Worm (Caenorhabditis elegans) whole organism, late embryonic: ENCODE data around the gene swt-1.
A peak's percentile ranks its signal among the peaks of the same experiment; 100 is the strongest.

ENCODE experiments used
- C08G9.2 ChIP-seq: sonication (generic microtip); optimal IDR thresholded peaks from 2 replicates; lab custom pipeline; 2016; ENCODE audit warnings: mild to moderate bottlenecking, missing genetic modification characterization, moderate library complexity, missing compliant biosample characterization
- C38D4.7 ChIP-seq: fragments of 200-800 bp; sonication (Bioruptor generic); optimal IDR thresholded peaks from 2 replicates; lab custom pipeline; 2018; ENCODE audit warnings: mild to moderate bottlenecking, missing genetic modification characterization, moderate library complexity, missing compliant biosample characterization
- F13H6.1 ChIP-seq: sonication (generic microtip); optimal IDR thresholded peaks from 2 replicates; lab custom pipeline; 2016; ENCODE audit warnings: missing genetic modification characterization, missing compliant biosample characterization
- K02D7.2 ChIP-seq: sonication (generic microtip); optimal IDR thresholded peaks from 2 replicates; lab custom pipeline; 2017; ENCODE audit warnings: mild to moderate bottlenecking, missing genetic modification characterization, missing compliant biosample characterization
- K09A11.1 ChIP-seq: sonication (generic microtip); optimal IDR thresholded peaks from 2 replicates; lab custom pipeline; 2017; ENCODE audit warnings: antibody characterized with exemption, mild to moderate bottlenecking, missing genetic modification characterization, missing compliant biosample characterization; ENCODE audit not compliant: insufficient read depth
- T23F11.4 ChIP-seq: fragments of 200-800 bp; sonication (Bioruptor generic); optimal IDR thresholded peaks from 2 replicates; lab custom pipeline; 2018; ENCODE audit warnings: mild to moderate bottlenecking, missing genetic modification characterization, missing compliant biosample characterization
- Y22D7AL.16 ChIP-seq: sonication (generic microtip); optimal IDR thresholded peaks from 2 replicates; lab custom pipeline; 2016; ENCODE audit warnings: missing genetic modification characterization, missing compliant biosample characterization
- ahr-1 ChIP-seq: sonication (generic microtip); optimal IDR thresholded peaks from 2 replicates; lab custom pipeline; 2016; ENCODE audit warnings: missing genetic modification characterization, missing compliant biosample characterization
- ama-1 ChIP-seq: fragments of 150-350 bp; optimal IDR thresholded peaks from 2 replicates; lab custom pipeline; 2014
- ceh-18 ChIP-seq: sonication (generic microtip); optimal IDR thresholded peaks from 2 replicates; lab custom pipeline; 2016; ENCODE audit warnings: missing genetic modification characterization, missing compliant biosample characterization
- ceh-24 ChIP-seq: sonication (generic microtip); optimal IDR thresholded peaks from 2 replicates; lab custom pipeline; 2016; ENCODE audit warnings: mild to moderate bottlenecking, missing genetic modification characterization, missing compliant biosample characterization
- ceh-31 ChIP-seq: sonication (generic microtip); optimal IDR thresholded peaks from 2 replicates; lab custom pipeline; 2016; ENCODE audit warnings: missing genetic modification characterization, missing compliant biosample characterization
- ceh-34 ChIP-seq: sonication (generic microtip); optimal IDR thresholded peaks from 2 replicates; lab custom pipeline; 2016; ENCODE audit warnings: mild to moderate bottlenecking, missing genetic modification characterization, missing compliant biosample characterization
- ceh-45 ChIP-seq: fragments of 200-800 bp; sonication (Bioruptor generic); IDR thresholded peaks from 2 replicates; pipeline ENCODE4 v1.3.6; 2022; ENCODE audit warnings: missing genetic modification reagents, missing genetic modification characterization, missing compliant biosample characterization
- ceh-48 ChIP-seq: sonication (generic microtip); optimal IDR thresholded peaks from 2 replicates; lab custom pipeline; 2016; ENCODE audit warnings: missing genetic modification characterization, inconsistent platforms, missing compliant biosample characterization
- ceh-6 ChIP-seq: fragments of 200-800 bp; sonication (Bioruptor generic); optimal IDR thresholded peaks from 2 replicates; lab custom pipeline; 2018; ENCODE audit warnings: mild to moderate bottlenecking, missing genetic modification characterization, missing compliant biosample characterization
- che-1 ChIP-seq: sonication (generic microtip); optimal IDR thresholded peaks from 2 replicates; lab custom pipeline; 2016; ENCODE audit warnings: mild to moderate bottlenecking, missing genetic modification characterization, missing compliant biosample characterization
- dmd-4 ChIP-seq: sonication (generic microtip); optimal IDR thresholded peaks from 2 replicates; lab custom pipeline; 2016; ENCODE audit warnings: borderline replicate concordance, missing genetic modification characterization, missing compliant biosample characterization
- dve-1 ChIP-seq: sonication (generic microtip); optimal IDR thresholded peaks from 2 replicates; lab custom pipeline; 2017; ENCODE audit warnings: antibody characterized with exemption, mild to moderate bottlenecking, missing genetic modification characterization, missing compliant biosample characterization
- elt-2 ChIP-seq: sonication (generic microtip); optimal IDR thresholded peaks from 2 replicates; lab custom pipeline; 2016; ENCODE audit warnings: missing genetic modification reagents, missing genetic modification characterization, missing compliant biosample characterization
- elt-4 ChIP-seq: sonication (generic microtip); optimal IDR thresholded peaks from 2 replicates; lab custom pipeline; 2016; ENCODE audit warnings: missing genetic modification characterization, missing compliant biosample characterization
- fax-1 ChIP-seq: sonication (generic microtip); optimal IDR thresholded peaks from 2 replicates; lab custom pipeline; 2016; ENCODE audit warnings: missing genotype, missing genetic modification characterization, missing compliant biosample characterization
- fkh-10 ChIP-seq: fragments of 150-350 bp; optimal IDR thresholded peaks from 2 replicates; lab custom pipeline; 2014; ENCODE audit warnings: missing biosample characterization, missing genetic modification reagents, missing genetic modification characterization
- fkh-6 ChIP-seq: sonication (generic microtip); optimal IDR thresholded peaks from 2 replicates; lab custom pipeline; 2016; ENCODE audit warnings: missing genetic modification characterization, missing compliant biosample characterization
- gmeb-2 ChIP-seq: sonication (generic microtip); optimal IDR thresholded peaks from 2 replicates; lab custom pipeline; 2016; ENCODE audit warnings: missing genetic modification characterization, inconsistent platforms, missing compliant biosample characterization
- hlh-13 ChIP-seq: fragments of 200-800 bp; sonication (Bioruptor generic); optimal IDR thresholded peaks from 2 replicates; lab custom pipeline; 2018; ENCODE audit warnings: mild to moderate bottlenecking, missing genetic modification characterization, missing compliant biosample characterization
- hlh-15 ChIP-seq: sonication (generic microtip); optimal IDR thresholded peaks from 2 replicates; lab custom pipeline; 2016; ENCODE audit warnings: missing genetic modification characterization, missing compliant biosample characterization
- hlh-30 ChIP-seq: sonication (generic microtip); optimal IDR thresholded peaks from 2 replicates; lab custom pipeline; 2017; ENCODE audit warnings: antibody characterized with exemption, missing genetic modification characterization, missing compliant biosample characterization; ENCODE audit not compliant: insufficient read depth
- hlh-6 ChIP-seq: sonication (generic microtip); optimal IDR thresholded peaks from 2 replicates; lab custom pipeline; 2016; ENCODE audit warnings: missing genotype, missing genetic modification characterization, missing compliant biosample characterization
- hlh-8 ChIP-seq: sonication (generic microtip); optimal IDR thresholded peaks from 2 replicates; lab custom pipeline; 2016; ENCODE audit warnings: missing genotype, missing genetic modification characterization, missing compliant biosample characterization
- lim-6 ChIP-seq: sonication (generic microtip); optimal IDR thresholded peaks from 2 replicates; lab custom pipeline; 2016; ENCODE audit warnings: missing genetic modification characterization, missing compliant biosample characterization
- lin-11 ChIP-seq: fragments of 200-800 bp; sonication (Bioruptor generic); optimal IDR thresholded peaks from 2 replicates; lab custom pipeline; 2018; ENCODE audit warnings: mild to moderate bottlenecking, missing genetic modification characterization, missing compliant biosample characterization
- madf-2 ChIP-seq: sonication (generic microtip); optimal IDR thresholded peaks from 2 replicates; lab custom pipeline; 2017; ENCODE audit warnings: missing genetic modification characterization, missing compliant biosample characterization
- nhr-232 ChIP-seq: sonication (generic microtip); optimal IDR thresholded peaks from 2 replicates; lab custom pipeline; 2016; ENCODE audit warnings: missing genetic modification characterization, missing compliant biosample characterization
- npax-4 ChIP-seq: sonication (generic microtip); optimal IDR thresholded peaks from 2 replicates; lab custom pipeline; 2016; ENCODE audit warnings: missing genetic modification characterization, missing compliant biosample characterization
- odd-2 ChIP-seq: sonication (generic microtip); optimal IDR thresholded peaks from 2 replicates; lab custom pipeline; 2017; ENCODE audit warnings: antibody characterized with exemption, mild to moderate bottlenecking, missing genetic modification characterization, missing compliant biosample characterization
- pat-9 ChIP-seq: fragments of 200-800 bp; sonication (Bioruptor generic); optimal IDR thresholded peaks from 2 replicates; lab custom pipeline; 2018; ENCODE audit warnings: mild to moderate bottlenecking, missing genetic modification characterization, moderate library complexity, missing compliant biosample characterization
- pax-1 ChIP-seq: fragments of 150-350 bp; optimal IDR thresholded peaks from 2 replicates; lab custom pipeline; 2014; ENCODE audit warnings: missing biosample characterization, missing genetic modification characterization
- pha-4 ChIP-seq: fragments of 150-350 bp; optimal IDR thresholded peaks from 2 replicates; lab custom pipeline; 2018; ENCODE audit warnings: missing biosample characterization, missing genetic modification reagents, missing genetic modification characterization
- pqm-1 ChIP-seq: sonication (generic microtip); optimal IDR thresholded peaks from 2 replicates; lab custom pipeline; 2016; ENCODE audit warnings: missing genetic modification characterization, missing compliant biosample characterization
- ref-2 ChIP-seq: sonication (generic microtip); optimal IDR thresholded peaks from 2 replicates; lab custom pipeline; 2016; ENCODE audit warnings: missing genetic modification characterization, missing compliant biosample characterization
- sdc-2 ChIP-seq: sonication (generic microtip); optimal IDR thresholded peaks from 2 replicates; lab custom pipeline; 2016; ENCODE audit warnings: missing genotype, missing genetic modification characterization, missing compliant biosample characterization
- sox-4 ChIP-seq: sonication (generic microtip); optimal IDR thresholded peaks from 2 replicates; lab custom pipeline; 2017; ENCODE audit warnings: mild to moderate bottlenecking, missing genetic modification characterization, inconsistent platforms, missing compliant biosample characterization
- syd-9 ChIP-seq: sonication (generic microtip); optimal IDR thresholded peaks from 2 replicates; lab custom pipeline; 2016; ENCODE audit warnings: mild to moderate bottlenecking, missing genetic modification characterization, moderate library complexity, missing compliant biosample characterization
- tbx-2 ChIP-seq: sonication (generic microtip); optimal IDR thresholded peaks from 2 replicates; lab custom pipeline; 2016; ENCODE audit warnings: missing genetic modification characterization, missing compliant biosample characterization
- tbx-7 ChIP-seq: sonication (generic microtip); optimal IDR thresholded peaks from 2 replicates; lab custom pipeline; 2016; ENCODE audit warnings: missing genotype, missing genetic modification characterization, missing compliant biosample characterization
- unc-55 ChIP-seq: sonication (generic microtip); optimal IDR thresholded peaks from 2 replicates; lab custom pipeline; 2017; ENCODE audit warnings: missing biosample characterization, missing genetic modification reagents, missing genetic modification characterization
- unc-86 ChIP-seq: sonication (generic microtip); optimal IDR thresholded peaks from 2 replicates; lab custom pipeline; 2016; ENCODE audit warnings: missing genetic modification characterization, missing compliant biosample characterization
- zip-5 ChIP-seq: sonication (generic microtip); optimal IDR thresholded peaks from 2 replicates; lab custom pipeline; 2016; ENCODE audit warnings: missing genetic modification characterization, missing compliant biosample characterization
- ztf-16 ChIP-seq: sonication (generic microtip); optimal IDR thresholded peaks from 2 replicates; lab custom pipeline; 2017; ENCODE audit warnings: missing genetic modification characterization, missing compliant biosample characterization

The swt-1 gene

ce11 chrIV:319654-320053 lies 12.3 kb downstream of the swt-1 start:
- TF ChIP-seq nhr-232 (tag; lab: Kevin White, UChicago): no peak
- TF ChIP-seq sdc-2 (tag; lab: Kevin White, UChicago): no peak
- no peak for TF ChIP-seq ceh-48 (tag; lab: Kevin White, UChicago)
- TF ChIP-seq tbx-2: no peak
- TF ChIP-seq hlh-30: no peak
- no peak for TF ChIP-seq ceh-45
- no peak for TF ChIP-seq tbx-7
- no peak for TF ChIP-seq gmeb-2 (tag; lab: Kevin White, UChicago)
- TF ChIP-seq ceh-31 (tag; lab: Kevin White, UChicago): no peak
- TF ChIP-seq fkh-10 (GFP tag; lab: Kevin White, UChicago): no peak
- TF ChIP-seq sox-4: no peak
- TF ChIP-seq syd-9: no peak
- TF ChIP-seq elt-4 (tag; lab: Kevin White, UChicago): no peak
- TF ChIP-seq hlh-6 (tag; lab: Kevin White, UChicago): no peak
- no peak for TF ChIP-seq hlh-15 (tag; lab: Kevin White, UChicago)
- TF ChIP-seq, all 69 proteins: peak for 0

- TF ChIP-seq nhr-232 (tag; lab: Kevin White, UChicago) (no peak), odd-2 (no peak), ceh-24 (tag; lab: Kevin White, UChicago) (no peak), elt-2 (tag; lab: Kevin White, UChicago) (peak; percentile 52), pqm-1 (tag; lab: Kevin White, UChicago) (no peak)
- TF ChIP-seq, all 69 proteins: peak for 1
These were observed 13.1 kb downstream of the swt-1 start, which contains the start of gene dsc-4 for ce11 chrIV:320380-320779. dsc-4 (minus strand) TSS chrIV:320544.

- TF ChIP-seq K02D7.2 (tag; lab: Kevin White, UChicago) (peak; percentile 88), hlh-8 (no peak), ref-2 (tag; lab: Kevin White, UChicago) (peak; percentile 57), unc-86 (tag; lab: Kevin White, UChicago) (peak; percentile 24), pha-4 (tag; lab: Kevin White, UChicago) (no peak), elt-2 (tag; lab: Kevin White, UChicago) (peak; percentile 53), zip-5 (tag; lab: Kevin White, UChicago) (no peak), ahr-1 (tag; lab: Kevin White, UChicago) (no peak), dve-1 (tag; lab: Kevin White, UChicago) (peak; percentile 49), C38D4.7 (GFP tag; lab: Kevin White, UChicago) (peak; percentile 53), F13H6.1 (tag; lab: Kevin White, UChicago) (peak; percentile 30), sox-4 (peak; percentile 58), ama-1 (lab: Kevin White, UChicago) (no peak), che-1 (tag; lab: Kevin White, UChicago) (peak; percentile 68), npax-4 (tag; lab: Kevin White, UChicago) (peak; percentile 14), pax-1 (tag; lab: Kevin White, UChicago) (no peak), ceh-34 (tag; lab: Kevin White, UChicago) (peak; percentile 35), T23F11.4 (GFP tag; lab: Kevin White, UChicago) (peak; percentile 61), pat-9 (peak; percentile 55), ceh-31 (tag; lab: Kevin White, UChicago) (peak; percentile 30), ceh-18 (tag; lab: Kevin White, UChicago) (peak; percentile 53), dmd-4 (peak; percentile 59), hlh-13 (GFP tag; lab: Kevin White, UChicago) (peak; percentile 38), ceh-6 (GFP tag; lab: Kevin White, UChicago) (peak; percentile 57), lim-6 (no peak), K09A11.1 (tag; lab: Kevin White, UChicago) (no peak), fax-1 (tag; lab: Kevin White, UChicago) (peak; percentile 30), hlh-6 (tag; lab: Kevin White, UChicago) (peak; percentile 70), fkh-6 (tag; lab: Kevin White, UChicago) (peak; percentile 49), hlh-30 (peak; percentile 62), ztf-16 (peak; percentile 52), unc-55 (GFP tag; lab: Kevin White, UChicago) (no peak), C08G9.2 (tag; lab: Kevin White, UChicago) (peak; percentile 57), madf-2 (tag; lab: Kevin White, UChicago) (peak; percentile 44), gmeb-2 (tag; lab: Kevin White, UChicago) (peak; percentile 63), Y22D7AL.16 (peak; percentile 41), lin-11 (tag; lab: Kevin White, UChicago) (peak; percentile 10)
These were observed 15.2 kb downstream of the swt-1 start, which contains the start of gene grl-26 for ce11 chrIV:322497-322896. grl-26 (minus strand) TSS chrIV:322814.
